Worm (Caenorhabditis elegans) whole organism, L1 larva: ENCODE results near the gene flp-27.

Source experiments
- C16A3.4 ChIP-seq: fragments of 150-350 bp; optimal IDR thresholded peaks from 2 replicates; lab custom pipeline; 2014; ENCODE audit warnings: missing biosample characterization, missing genetic modification characterization
- F16B12.6 ChIP-seq: fragments of 150-350 bp; optimal IDR thresholded peaks from 2 replicates; lab custom pipeline; 2014; ENCODE audit warnings: missing biosample characterization, missing genetic modification characterization
- Y116A8C.19 ChIP-seq: sonication (generic microtip); optimal IDR thresholded peaks from 2 replicates; lab custom pipeline; 2016; ENCODE audit warnings: missing compliant biosample characterization, missing genetic modification characterization, borderline replicate concordance
- aha-1 ChIP-seq: fragments of 150-350 bp; optimal IDR thresholded peaks from 2 replicates; lab custom pipeline; 2014; ENCODE audit warnings: missing biosample characterization, missing genetic modification characterization
- alr-1 ChIP-seq: fragments of 200-800 bp; sonication (Bioruptor generic); optimal IDR thresholded peaks from 2 replicates; lab custom pipeline; 2018; ENCODE audit warnings: borderline replicate concordance, mild to moderate bottlenecking, missing genetic modification characterization, missing compliant biosample characterization
- aly-2 ChIP-seq: fragments of 150-350 bp; optimal IDR thresholded peaks from 2 replicates; lab custom pipeline; 2014; ENCODE audit warnings: missing biosample characterization, missing genetic modification characterization
- blmp-1 ChIP-seq: fragments of 150-350 bp; optimal IDR thresholded peaks from 2 replicates; lab custom pipeline; 2014; ENCODE audit warnings: missing biosample characterization, missing genetic modification characterization
- ceh-8 ChIP-seq: fragments of 200-800 bp; sonication (Bioruptor generic); optimal IDR thresholded peaks from 2 replicates; lab custom pipeline; 2018; ENCODE audit warnings: mild to moderate bottlenecking, missing genetic modification characterization, moderate library complexity, missing compliant biosample characterization
- ceh-88 ChIP-seq: fragments of 200-800 bp; sonication (Bioruptor generic); IDR thresholded peaks from 2 replicates; pipeline ENCODE4 v1.3.6; 2022; ENCODE audit warnings: missing genetic modification characterization, missing compliant biosample characterization
- ceh-90 ChIP-seq: sonication (generic microtip); optimal IDR thresholded peaks from 2 replicates; lab custom pipeline; 2016; ENCODE audit warnings: missing genetic modification characterization, missing compliant biosample characterization
- dsc-1 ChIP-seq: sonication (generic microtip); optimal IDR thresholded peaks from 2 replicates; lab custom pipeline; 2016; ENCODE audit warnings: mild to moderate bottlenecking, missing genetic modification characterization, missing compliant biosample characterization
- efl-1 ChIP-seq, 4 experiments: fragments of 150-350 bp; optimal IDR thresholded peaks in 3 of 4; peaks in 1 of 4; 1 replicate in 1 of 4; 2 replicates in 3 of 4; lab custom pipeline; 2014; ENCODE audit warnings: missing biosample characterization in 2 of 4, missing genetic modification characterization in 2 of 4, missing genetic modification reagents in 2 of 4
- efl-3 ChIP-seq: fragments of 200-800 bp; sonication (Bioruptor generic); optimal IDR thresholded peaks from 2 replicates; lab custom pipeline; 2018; ENCODE audit warnings: mild to moderate bottlenecking, missing genetic modification characterization, missing compliant biosample characterization
- egl-27 ChIP-seq, 2 experiments: fragments of 150-350 bp in 1 of 2; sonication (generic microtip); optimal IDR thresholded peaks; 3 replicates each; lab custom pipeline; 2017 to 2018; ENCODE audit warnings: missing biosample characterization in 2 of 2, missing genetic modification characterization in 2 of 2, missing genetic modification reagents in 2 of 2
- elt-2 ChIP-seq: sonication (generic microtip); optimal IDR thresholded peaks from 2 replicates; lab custom pipeline; 2016; ENCODE audit warnings: missing genetic modification characterization, mild to moderate bottlenecking, inconsistent platforms, missing compliant biosample characterization, missing genetic modification reagents
- elt-3 ChIP-seq, 6 experiments: fragments of 150-350 bp in 1 of 6; sonication (generic microtip); optimal IDR thresholded peaks; 2 replicates each; lab custom pipeline; 2017 to 2018; ENCODE audit warnings: missing biosample characterization in 6 of 6, missing genetic modification characterization in 6 of 6, inconsistent platforms in 1 of 6
- fos-1 ChIP-seq: fragments of 150-350 bp; optimal IDR thresholded peaks from 2 replicates; lab custom pipeline; 2014; ENCODE audit warnings: missing biosample characterization, missing genetic modification characterization
- hlh-4 ChIP-seq: sonication (generic microtip); optimal IDR thresholded peaks from 2 replicates; lab custom pipeline; 2016; ENCODE audit warnings: mild to moderate bottlenecking, missing genetic modification characterization, missing compliant biosample characterization
- hpl-2 ChIP-seq: fragments of 150-350 bp; optimal IDR thresholded peaks from 2 replicates; lab custom pipeline; 2014; ENCODE audit warnings: missing biosample characterization, missing genetic modification reagents, missing genetic modification characterization
- isw-1 ChIP-seq: fragments of 200-800 bp; sonication (Bioruptor generic); IDR thresholded peaks from 2 replicates; pipeline ENCODE4 v1.3.6; 2022; ENCODE audit warnings: missing genetic modification characterization, missing compliant biosample characterization
- jun-1 ChIP-seq: fragments of 150-350 bp; optimal IDR thresholded peaks from 2 replicates; lab custom pipeline; 2014; ENCODE audit warnings: missing biosample characterization, missing genetic modification reagents, missing genetic modification characterization
- lin-14 ChIP-seq: fragments of 200-800 bp; sonication (Bioruptor generic); optimal IDR thresholded peaks from 2 replicates; lab custom pipeline; 2018; ENCODE audit warnings: mild to moderate bottlenecking, missing genetic modification characterization, moderate library complexity, missing compliant biosample characterization
- lin-15B ChIP-seq: fragments of 150-350 bp; sonication (generic microtip); optimal IDR thresholded peaks from 3 replicates; lab custom pipeline; 2014; ENCODE audit warnings: missing biosample characterization, missing genetic modification characterization
- lin-39 ChIP-seq: fragments of 150-350 bp; optimal IDR thresholded peaks from 2 replicates; lab custom pipeline; 2014; ENCODE audit warnings: missing biosample characterization, missing genetic modification reagents, missing genetic modification characterization
- mab-9 ChIP-seq: fragments of 200-800 bp; sonication (Bioruptor generic); IDR thresholded peaks from 2 replicates; pipeline ENCODE4 v1.3.6; 2022; ENCODE audit warnings: missing genetic modification reagents, missing genetic modification characterization, missing compliant biosample characterization
- mef-2 ChIP-seq: fragments of 150-350 bp; optimal IDR thresholded peaks from 2 replicates; lab custom pipeline; 2014; ENCODE audit warnings: missing biosample characterization, missing genetic modification characterization
- nhr-12 ChIP-seq: sonication (generic microtip); optimal IDR thresholded peaks from 2 replicates; lab custom pipeline; 2017; ENCODE audit warnings: missing biosample characterization, missing genetic modification characterization
- nhr-20 ChIP-seq: sonication (generic microtip); optimal IDR thresholded peaks from 2 replicates; lab custom pipeline; 2016; ENCODE audit warnings: mild to moderate bottlenecking, missing genetic modification characterization, missing compliant biosample characterization
- nhr-237 ChIP-seq: fragments of 150-350 bp; optimal IDR thresholded peaks from 2 replicates; lab custom pipeline; 2014; ENCODE audit warnings: missing biosample characterization, missing genetic modification characterization
- nhr-47 ChIP-seq: sonication (generic microtip); optimal IDR thresholded peaks from 2 replicates; lab custom pipeline; 2016; ENCODE audit warnings: mild to moderate bottlenecking, missing genetic modification characterization, moderate library complexity, missing compliant biosample characterization
- nhr-71 ChIP-seq: sonication (generic microtip); optimal IDR thresholded peaks from 2 replicates; lab custom pipeline; 2016; ENCODE audit warnings: mild to moderate bottlenecking, missing genetic modification characterization, moderate library complexity, missing compliant biosample characterization
- nhr-85 ChIP-seq: sonication (generic microtip); peaks from one replicate; lab custom pipeline; 2016; ENCODE audit warnings: missing genetic modification characterization, inconsistent platforms, missing compliant biosample characterization
- pag-3 ChIP-seq: sonication (generic microtip); optimal IDR thresholded peaks from 2 replicates; lab custom pipeline; 2017; ENCODE audit warnings: missing genetic modification characterization, mild to moderate bottlenecking, missing compliant biosample characterization, antibody characterized with exemption, borderline replicate concordance; ENCODE audit not compliant: insufficient read depth
- pax-3 ChIP-seq: fragments of 200-800 bp; sonication (Bioruptor generic); optimal IDR thresholded peaks from 2 replicates; lab custom pipeline; 2018; ENCODE audit warnings: mild to moderate bottlenecking, missing genetic modification characterization, moderate library complexity, missing compliant biosample characterization
- rnt-1 ChIP-seq: sonication (generic microtip); optimal IDR thresholded peaks from 2 replicates; lab custom pipeline; 2016; ENCODE audit warnings: mild to moderate bottlenecking, missing genetic modification characterization, moderate library complexity, missing compliant biosample characterization
- skn-1 ChIP-seq: fragments of 150-350 bp; optimal IDR thresholded peaks from 2 replicates; lab custom pipeline; 2014; ENCODE audit warnings: missing biosample characterization, missing genetic modification characterization
- sox-4 ChIP-seq: sonication (generic microtip); optimal IDR thresholded peaks from 2 replicates; lab custom pipeline; 2016; ENCODE audit warnings: missing genetic modification characterization, missing compliant biosample characterization
- sptf-1 ChIP-seq: fragments of 150-350 bp; optimal IDR thresholded peaks from 2 replicates; lab custom pipeline; 2014; ENCODE audit warnings: missing biosample characterization, missing genetic modification characterization
- tbx-2 ChIP-seq: sonication (generic microtip); optimal IDR thresholded peaks from 2 replicates; lab custom pipeline; 2016; ENCODE audit warnings: missing genetic modification characterization, missing compliant biosample characterization
- unc-30 ChIP-seq: sonication (generic microtip); optimal IDR thresholded peaks from 2 replicates; lab custom pipeline; 2017; ENCODE audit warnings: missing biosample characterization, missing genetic modification characterization
- unc-62 ChIP-seq: fragments of 150-350 bp; optimal IDR thresholded peaks from 2 replicates; lab custom pipeline; 2014; ENCODE audit warnings: missing biosample characterization, missing genetic modification reagents, missing genetic modification characterization
- unc-98 ChIP-seq: fragments of 200-800 bp; sonication (Bioruptor generic); IDR thresholded peaks from 2 replicates; pipeline ENCODE4 v1.3.6; 2022; ENCODE audit warnings: missing genetic modification characterization, missing compliant biosample characterization
- vab-15 ChIP-seq: sonication (generic microtip); optimal IDR thresholded peaks from 2 replicates; lab custom pipeline; 2017; ENCODE audit warnings: missing genotype, mild to moderate bottlenecking, missing genetic modification characterization, missing compliant biosample characterization
- zip-4 ChIP-seq: fragments of 200-800 bp; sonication (Bioruptor generic); optimal IDR thresholded peaks from 2 replicates; lab custom pipeline; 2018; ENCODE audit warnings: mild to moderate bottlenecking, missing genetic modification characterization, moderate library complexity, missing compliant biosample characterization

The flp-27 gene

ce11 chrII:5659675-5660074, 21.1 kb upstream of the flp-27 start, which contains the start of gene fut-3:
fut-3 (minus strand) TSS chrII:5659775.
- TF ChIP-seq nhr-20 (tag; lab: Kevin White, UChicago) (no peak), efl-1 (optimal IDR thresholded peaks at IDR 0.05; lab: Kevin White, UChicago) (no peak), efl-1 (GFP tag; optimal IDR thresholded peaks at IDR 0.05 in 1 of 2; lab: Kevin White, UChicago) (peak in 1 of 2 experiments; percentile 39), mab-9 (GFP tag; lab: Robert Waterston, UW) (no peak), ceh-8 (no peak)

- TF ChIP-seq unc-30 (tag; lab: Kevin White, UChicago) (no peak), egl-27 (tag; optimal IDR thresholded peaks at IDR 0.05; lab: Kevin White, UChicago) (no peak), Y116A8C.19 (tag; lab: Kevin White, UChicago) (no peak), mab-9 (GFP tag; lab: Robert Waterston, UW) (peak; percentile 27; the same call in 1 of the 2 replicates), hlh-4 (tag; lab: Kevin White, UChicago) (no peak), sox-4 (tag; lab: Kevin White, UChicago) (no peak)
Observed at ce11 chrII:5660155-5660554, 20.6 kb upstream of the flp-27 start.

ce11 chrII:5660736-5661734, 19.8 kb upstream of the flp-27 start, which contains the start of the genes ift-43 and mdt-26:
ift-43 (minus strand) TSS chrII:5660786.
mdt-26 (plus strand) TSS chrII:5661181.
- TF ChIP-seq vab-15 (tag; lab: Kevin White, UChicago) (no peak), jun-1 (tag; lab: Kevin White, UChicago) (peak; percentile 82), rnt-1 (peak; percentile 78), elt-2 (tag; lab: Kevin White, UChicago) (peak; percentile 57), sox-4 (tag; lab: Kevin White, UChicago) (peak; percentile 77), fos-1 (tag; lab: Kevin White, UChicago) (no peak), ceh-88 (GFP tag; lab: Robert Waterston, UW) (peak; percentile 71), F16B12.6 (tag; lab: Kevin White, UChicago) (peak; percentile 48), nhr-20 (tag; lab: Kevin White, UChicago) (peak; percentile 90), efl-3 (GFP tag; lab: Kevin White, UChicago) (peak; percentile 74), pax-3 (tag; lab: Kevin White, UChicago) (peak; percentile 53), unc-62 (GFP tag; lab: Kevin White, UChicago) (no peak), nhr-71 (tag; lab: Kevin White, UChicago) (peak; percentile 93), unc-98 (GFP tag; lab: Robert Waterston, UW) (no peak), nhr-47 (tag; lab: Kevin White, UChicago) (peak; percentile 94), Y116A8C.19 (tag; lab: Kevin White, UChicago) (no peak), zip-4 (GFP tag; lab: Kevin White, UChicago) (peak; percentile 77), alr-1 (no peak), tbx-2 (tag; lab: Kevin White, UChicago) (peak; percentile 92), nhr-237 (tag; lab: Kevin White, UChicago) (peak; percentile 74), nhr-12 (tag; lab: Kevin White, UChicago) (no peak), isw-1 (GFP tag; lab: Robert Waterston, UW) (peak; percentile 89), nhr-85 (peak; percentile 87), mef-2 (no peak), skn-1 (peak; percentile 84), ceh-90 (tag; lab: Kevin White, UChicago) (no peak), elt-3 (tag; optimal IDR thresholded peaks at IDR 0.05; lab: Kevin White, UChicago) (peak in 2 of 6 experiments; percentile 57 to 58), egl-27 (tag; optimal IDR thresholded peaks at IDR 0.05; lab: Kevin White, UChicago) (no peak), hpl-2 (GFP tag; lab: Kevin White, UChicago) (peak; percentile 49), pag-3 (peak; percentile 1), lin-39 (peak; percentile 38), C16A3.4 (tag; lab: Kevin White, UChicago) (peak; percentile 76), lin-14 (GFP tag; lab: Kevin White, UChicago) (peak; percentile 76), sptf-1 (tag; lab: Kevin White, UChicago) (no peak), aly-2 (tag; lab: Kevin White, UChicago) (peak; percentile 44), aha-1 (tag; lab: Kevin White, UChicago) (peak; percentile 2), lin-15B (tag; lab: Kevin White, UChicago) (peak; percentile 67), blmp-1 (tag; lab: Kevin White, UChicago) (peak; percentile 44), dsc-1 (peak; percentile 93)
